Worm (Caenorhabditis elegans): ENCODE data around the gene F48F5.8.
A peak's percentile ranks its signal among the peaks of the same experiment; 100 is the strongest.

Gene F48F5.8

ce11 chrV:20425183-20425400 lies at the start of gene F48F5.8, which contains the start of gene fce-2:
Gene F48F5.8, plus strand, starts transcription at chrV:20425342.
Gene fce-2, plus strand, starts transcription at chrV:20425301.
- TF ChIP-seq unc-55 (GFP tag; optimal IDR thresholded peaks at IDR 0.05) (no peak), snpc-4 (tag; optimal IDR thresholded peaks at IDR 0.05) (no peak), nhr-23 (tag; optimal IDR thresholded peaks at IDR 0.05) (no peak), alr-1 (tag; optimal IDR thresholded peaks at IDR 0.05) (no peak), nhr-11 (tag; optimal IDR thresholded peaks at IDR 0.05) (no peak), lin-13 (GFP tag; optimal IDR thresholded peaks at IDR 0.05) (no peak), nhr-25 (tag; optimal IDR thresholded peaks at IDR 0.05) (no peak), ZK546.5 (tag; optimal IDR thresholded peaks at IDR 0.05) (no peak), sma-3 (GFP tag; optimal IDR thresholded peaks at IDR 0.05) (no peak), lin-39 (tag; optimal IDR thresholded peaks at IDR 0.05) (no peak), nhr-21 (tag; optimal IDR thresholded peaks at IDR 0.05) (no peak), nhr-10 (tag; optimal IDR thresholded peaks at IDR 0.05) (no peak), fos-1 (tag; optimal IDR thresholded peaks at IDR 0.05) (no peak), F13H6.1 (tag; optimal IDR thresholded peaks at IDR 0.05) (no peak), nhr-129 (tag; optimal IDR thresholded peaks at IDR 0.05) (no peak), mab-5 (tag; optimal IDR thresholded peaks at IDR 0.05) (no peak), ztf-11 (tag; optimal IDR thresholded peaks at IDR 0.05) (no peak), ceh-82 (tag; optimal IDR thresholded peaks at IDR 0.05) (no peak), crh-2 (tag; optimal IDR thresholded peaks at IDR 0.05) (no peak)

- TF ChIP-seq lsy-2 (tag; optimal IDR thresholded peaks at IDR 0.05) (no peak), unc-39 (tag; optimal IDR thresholded peaks at IDR 0.05) (no peak), nhr-77 (tag; optimal IDR thresholded peaks at IDR 0.05) (no peak), nhr-129 (tag; optimal IDR thresholded peaks at IDR 0.05) (no peak), skn-1 (tag; optimal IDR thresholded peaks at IDR 0.05) (no peak), nhr-21 (tag; optimal IDR thresholded peaks at IDR 0.05) (no peak), egl-27 (tag; optimal IDR thresholded peaks at IDR 0.05) (no peak), unc-62 (GFP tag; optimal IDR thresholded peaks at IDR 0.05) (no peak), elt-3 (tag; optimal IDR thresholded peaks at IDR 0.05) (no peak), nhr-237 (tag; optimal IDR thresholded peaks at IDR 0.05) (no peak), fos-1 (tag; optimal IDR thresholded peaks at IDR 0.05) (no peak), lin-11 (tag; optimal IDR thresholded peaks at IDR 0.05) (no peak), blmp-1 (tag; optimal IDR thresholded peaks at IDR 0.05; ENCODE audit: insufficient read depth) (no peak), nhr-23 (tag; optimal IDR thresholded peaks at IDR 0.05) (no peak), mdl-1 (tag; optimal IDR thresholded peaks at IDR 0.05) (no peak), ZK546.5 (tag; optimal IDR thresholded peaks at IDR 0.05) (no peak), ztf-4 (tag; optimal IDR thresholded peaks at IDR 0.05) (no peak), unc-55 (GFP tag; optimal IDR thresholded peaks at IDR 0.05) (no peak), gmeb-1 (tag; optimal IDR thresholded peaks at IDR 0.05) (no peak), sma-3 (GFP tag; optimal IDR thresholded peaks at IDR 0.05) (no peak)
Observed at ce11 chrV:20376070-20376469, 49.1 kb upstream of the F48F5.8 start.

ce11 chrV:20380320-20380719 lies 44.8 kb upstream of the F48F5.8 start, which contains the start of gene K02E2.6:
Gene K02E2.6, plus strand, starts transcription at chrV:20380561.
- no peak for TF ChIP-seq sma-3 (GFP tag; optimal IDR thresholded peaks at IDR 0.05)
- TF ChIP-seq nhr-77 (tag; optimal IDR thresholded peaks at IDR 0.05) = no peak
- peak; percentile 37 for TF ChIP-seq unc-55 (GFP tag; optimal IDR thresholded peaks at IDR 0.05)
- TF ChIP-seq nhr-129 (tag; optimal IDR thresholded peaks at IDR 0.05) = peak; percentile 12

ce11 chrV:20383065-20383609 lies 42.0 kb upstream of the F48F5.8 start, which contains the start of gene K02E2.11:
Gene K02E2.11, plus strand, starts transcription at chrV:20383315.
- TF ChIP-seq mdl-1 (tag; optimal IDR thresholded peaks at IDR 0.05) = peak; percentile 18 to 33
- no peak for TF ChIP-seq peb-1 (tag; optimal IDR thresholded peaks at IDR 0.05)
- peak; percentile 98 for TF ChIP-seq crh-2 (tag; optimal IDR thresholded peaks at IDR 0.05)
- TF ChIP-seq mbf-1 (tag; optimal IDR thresholded peaks at IDR 0.05) = no peak
- TF ChIP-seq nhr-21 (tag; optimal IDR thresholded peaks at IDR 0.05) = no peak
- no peak for TF ChIP-seq sem-4 (tag; optimal IDR thresholded peaks at IDR 0.05)
- TF ChIP-seq unc-62 (GFP tag; optimal IDR thresholded peaks at IDR 0.05) = no peak
- TF ChIP-seq nhr-25 (tag; optimal IDR thresholded peaks at IDR 0.05) = no peak
- no peak for TF ChIP-seq ceh-16 (tag; optimal IDR thresholded peaks at IDR 0.05)
- TF ChIP-seq skn-1 (tag; optimal IDR thresholded peaks at IDR 0.05) = no peak
- TF ChIP-seq C34F6.9 (tag; optimal IDR thresholded peaks at IDR 0.05) = peak; percentile 80
- no peak for TF ChIP-seq ztf-1 (GFP tag; conservative IDR thresholded peaks at IDR 0.05)
- TF ChIP-seq ZK546.5 (tag; optimal IDR thresholded peaks at IDR 0.05) = no peak
- TF ChIP-seq zag-1 (tag; optimal IDR thresholded peaks at IDR 0.05) = peak; percentile 9
- TF ChIP-seq sma-3 (GFP tag; optimal IDR thresholded peaks at IDR 0.05) = peak; percentile 39
- TF ChIP-seq aly-2 (tag; optimal IDR thresholded peaks at IDR 0.05) = no peak
- no peak for TF ChIP-seq nhr-6 (tag; optimal IDR thresholded peaks at IDR 0.05)
- TF ChIP-seq nhr-237 (tag; optimal IDR thresholded peaks at IDR 0.05) = no peak
- peak in 1 of 2 experiments; percentile 60 for TF ChIP-seq lsy-2 (tag; optimal IDR thresholded peaks at IDR 0.05)
- TF ChIP-seq nhr-129 (tag; optimal IDR thresholded peaks at IDR 0.05) = peak; percentile 65
- TF ChIP-seq alr-1 (tag; optimal IDR thresholded peaks at IDR 0.05) = no peak
- TF ChIP-seq sma-9 (GFP tag; optimal IDR thresholded peaks at IDR 0.05) = no peak
- TF ChIP-seq sma-9 (tag; optimal IDR thresholded peaks at IDR 0.05) = no peak
- TF ChIP-seq nhr-12 (tag; optimal IDR thresholded peaks at IDR 0.05) = no peak
- TF ChIP-seq unc-39 (tag; optimal IDR thresholded peaks at IDR 0.05) = no peak
- TF ChIP-seq unc-55 (GFP tag; optimal IDR thresholded peaks at IDR 0.05) = peak; percentile 67
- peak; percentile 12 for TF ChIP-seq fos-1 (tag; optimal IDR thresholded peaks at IDR 0.05)
- TF ChIP-seq blmp-1 (tag; optimal IDR thresholded peaks at IDR 0.05; ENCODE audit: insufficient read depth) = no peak
- no peak for TF ChIP-seq ztf-11 (tag; optimal IDR thresholded peaks at IDR 0.05)
- no peak for TF ChIP-seq lin-39 (tag; optimal IDR thresholded peaks at IDR 0.05)
- no peak for TF ChIP-seq ceh-82 (tag; optimal IDR thresholded peaks at IDR 0.05)
- TF ChIP-seq ztf-4 (tag; optimal IDR thresholded peaks at IDR 0.05) = no peak
- no peak for TF ChIP-seq ama-1 (optimal IDR thresholded peaks at IDR 0.05)
- TF ChIP-seq egl-27 (tag; optimal IDR thresholded peaks at IDR 0.05) = no peak
